Worm (Caenorhabditis elegans) whole organism, L4 larva: ENCODE measurements around the gene C16D9.1.

Experiments used
- F26F4.8 ChIP-seq: fragments of 200-800 bp; sonication (Bioruptor generic); conservative IDR thresholded peaks from 2 replicates; pipeline ENCODE4 v1.3.6; 2022; ENCODE audit warnings: missing genetic modification characterization, missing compliant biosample characterization
- F49E8.2 ChIP-seq: sonication (generic microtip); optimal IDR thresholded peaks from 2 replicates; lab custom pipeline; 2016; ENCODE audit warnings: missing compliant biosample characterization, mild to moderate bottlenecking, missing genetic modification characterization, borderline replicate concordance
- T20F7.1 ChIP-seq: fragments of 200-800 bp; sonication (Bioruptor generic); optimal IDR thresholded peaks from 2 replicates; lab custom pipeline; 2018; ENCODE audit warnings: mild to moderate bottlenecking, missing genetic modification characterization, missing compliant biosample characterization
- Y48G9A.11 ChIP-seq: fragments of 200-800 bp; sonication (Bioruptor generic); IDR thresholded peaks from 2 replicates; pipeline ENCODE4 v1.3.6; 2022; ENCODE audit warnings: missing genetic modification reagents, missing genetic modification characterization, missing compliant biosample characterization
- arid-1 ChIP-seq: fragments of 200-800 bp; sonication (Bioruptor generic); conservative IDR thresholded peaks from 2 replicates; pipeline ENCODE4 v1.3.6; 2022; ENCODE audit warnings: missing genetic modification reagents, missing genetic modification characterization, missing compliant biosample characterization
- attf-4 ChIP-seq: sonication (generic microtip); optimal IDR thresholded peaks from 3 replicates; lab custom pipeline; 2017; ENCODE audit warnings: missing biosample characterization, missing genetic modification characterization
- ceh-28 ChIP-seq: fragments of 150-350 bp; optimal IDR thresholded peaks from 2 replicates; lab custom pipeline; 2014; ENCODE audit warnings: missing biosample characterization, missing genetic modification reagents, missing genetic modification characterization
- ceh-82 ChIP-seq: sonication (generic microtip); optimal IDR thresholded peaks from 2 replicates; lab custom pipeline; 2017; ENCODE audit warnings: missing biosample characterization, missing genetic modification characterization
- ctbp-1 ChIP-seq: fragments of 200-800 bp; sonication (Bioruptor generic); IDR thresholded peaks from 2 replicates; pipeline ENCODE4 v1.3.6; 2022; ENCODE audit warnings: missing genetic modification reagents, missing genetic modification characterization, missing compliant biosample characterization
- daf-12 ChIP-seq: fragments of 150-350 bp; optimal IDR thresholded peaks from 2 replicates; lab custom pipeline; 2014; ENCODE audit warnings: missing biosample characterization, missing genetic modification reagents, missing genetic modification characterization
- daf-16 ChIP-seq, 3 experiments: sonication (generic microtip); optimal IDR thresholded peaks; 2 replicates each; lab custom pipeline; 2016 to 2017; ENCODE audit warnings: missing genetic modification characterization in 3 of 3, missing genetic modification reagents in 3 of 3, mild to moderate bottlenecking in 2 of 3, missing compliant biosample characterization in 2 of 3, missing biosample characterization in 1 of 3, moderate library complexity in 1 of 3
- dmd-9 ChIP-seq: fragments of 200-800 bp; sonication (Bioruptor generic); IDR thresholded peaks from 2 replicates; pipeline ENCODE4 v1.3.6; 2022; ENCODE audit warnings: missing genetic modification reagents, missing genetic modification characterization, missing compliant biosample characterization
- dpl-1 ChIP-seq: fragments of 150-350 bp; optimal IDR thresholded peaks from 2 replicates; lab custom pipeline; 2014; ENCODE audit warnings: missing biosample characterization, missing genetic modification reagents, missing genetic modification characterization
- duxl-1 ChIP-seq: sonication (generic microtip); optimal IDR thresholded peaks from 2 replicates; lab custom pipeline; 2016; ENCODE audit warnings: mild to moderate bottlenecking, missing genetic modification characterization, moderate library complexity, missing compliant biosample characterization; ENCODE audit not compliant: poor library complexity
- egl-43 ChIP-seq: fragments of 200-800 bp; sonication (Bioruptor generic); IDR thresholded peaks from 2 replicates; pipeline ENCODE4 v1.3.6; 2022; ENCODE audit warnings: missing genetic modification reagents, missing genetic modification characterization, missing compliant biosample characterization
- fkh-10 ChIP-seq: fragments of 150-350 bp; optimal IDR thresholded peaks from 2 replicates; lab custom pipeline; 2014; ENCODE audit warnings: missing biosample characterization, missing genetic modification reagents, missing genetic modification characterization
- jun-1 ChIP-seq: fragments of 150-350 bp; optimal IDR thresholded peaks from 2 replicates; lab custom pipeline; 2014; ENCODE audit warnings: missing biosample characterization, missing genetic modification reagents, missing genetic modification characterization
- lim-7 ChIP-seq: fragments of 200-800 bp; sonication (Bioruptor generic); IDR thresholded peaks from 2 replicates; pipeline ENCODE4 v1.3.6; 2022; ENCODE audit warnings: missing genetic modification characterization, missing compliant biosample characterization
- lin-29 ChIP-seq: fragments of 200-800 bp; sonication (Bioruptor generic); IDR thresholded peaks from 2 replicates; pipeline ENCODE4 v1.3.6; 2022; ENCODE audit warnings: missing genetic modification reagents, missing genetic modification characterization, missing compliant biosample characterization
- lin-38 ChIP-seq: fragments of 200-800 bp; sonication (Bioruptor generic); IDR thresholded peaks from 2 replicates; pipeline ENCODE4 v1.3.6; 2022; ENCODE audit warnings: missing genetic modification reagents, missing genetic modification characterization, missing compliant biosample characterization
- lsy-2 ChIP-seq, 2 experiments: fragments of 150-350 bp in 1 of 2; sonication (generic microtip) in 1 of 2; optimal IDR thresholded peaks; 2 replicates each; lab custom pipeline; 2014 to 2017; ENCODE audit warnings: missing biosample characterization in 2 of 2, missing genetic modification characterization in 2 of 2
- madf-9 ChIP-seq: fragments of 200-800 bp; sonication (Bioruptor generic); conservative IDR thresholded peaks from 2 replicates; pipeline ENCODE4 v1.3.6; 2022; ENCODE audit warnings: missing genetic modification reagents, missing genetic modification characterization, missing compliant biosample characterization
- mdl-1 ChIP-seq, 2 experiments: fragments of 150-350 bp in 1 of 2; sonication (generic microtip) in 1 of 2; optimal IDR thresholded peaks; 2 replicates each; lab custom pipeline; 2014 to 2017; ENCODE audit warnings: missing biosample characterization in 2 of 2, missing genetic modification characterization in 2 of 2
- mes-2 ChIP-seq: sonication (generic microtip); optimal IDR thresholded peaks from 2 replicates; lab custom pipeline; 2016; ENCODE audit warnings: missing genotype, mild to moderate bottlenecking, missing genetic modification characterization, missing compliant biosample characterization; ENCODE audit not compliant: poor library complexity, severe bottlenecking
- nhr-102 ChIP-seq: sonication (generic microtip); optimal IDR thresholded peaks from 2 replicates; lab custom pipeline; 2016; ENCODE audit warnings: mild to moderate bottlenecking, missing genetic modification characterization, moderate library complexity, missing compliant biosample characterization
- nhr-28 ChIP-seq: fragments of 150-350 bp; optimal IDR thresholded peaks from 2 replicates; lab custom pipeline; 2014; ENCODE audit warnings: missing biosample characterization, missing genetic modification characterization
- nhr-42 ChIP-seq: fragments of 200-800 bp; sonication (Bioruptor generic); IDR thresholded peaks from 2 replicates; pipeline ENCODE4 v1.3.6; 2022; ENCODE audit warnings: missing genetic modification characterization, missing compliant biosample characterization
- rbr-2 ChIP-seq: sonication (generic microtip); optimal IDR thresholded peaks from 2 replicates; lab custom pipeline; 2016; ENCODE audit warnings: missing genotype, missing genetic modification characterization, missing compliant biosample characterization
- sdz-12 ChIP-seq: fragments of 200-800 bp; sonication (Bioruptor generic); optimal IDR thresholded peaks from 2 replicates; lab custom pipeline; 2018; ENCODE audit warnings: mild to moderate bottlenecking, missing genetic modification characterization, missing compliant biosample characterization
- spr-1 ChIP-seq: sonication (generic microtip); optimal IDR thresholded peaks from 2 replicates; lab custom pipeline; 2016; ENCODE audit warnings: mild to moderate bottlenecking, missing genetic modification characterization, missing compliant biosample characterization
- spr-3 ChIP-seq: fragments of 200-800 bp; sonication (Bioruptor generic); optimal IDR thresholded peaks from 2 replicates; lab custom pipeline; 2018; ENCODE audit warnings: mild to moderate bottlenecking, missing genetic modification characterization, missing compliant biosample characterization
- tra-1 ChIP-seq: fragments of 200-800 bp; sonication (Bioruptor generic); IDR thresholded peaks from 2 replicates; pipeline ENCODE4 v1.3.6; 2022; ENCODE audit warnings: missing genetic modification reagents, missing genetic modification characterization, missing compliant biosample characterization
- unc-62 ChIP-seq, 3 experiments: fragments of 150-350 bp in 1 of 3; sonication (generic microtip); optimal IDR thresholded peaks in 2 of 3; peaks in 1 of 3; 1 replicate in 1 of 3; 2 replicates in 2 of 3; lab custom pipeline; 2014 to 2017; ENCODE audit warnings: missing biosample characterization in 3 of 3, missing genetic modification characterization in 3 of 3, missing genetic modification reagents in 3 of 3, missing genotype in 1 of 3
- vab-7 ChIP-seq: fragments of 200-800 bp; sonication (Bioruptor generic); IDR thresholded peaks from 2 replicates; pipeline ENCODE4 v1.3.6; 2022; ENCODE audit warnings: missing genetic modification reagents, missing genetic modification characterization, missing compliant biosample characterization
- zfp-2 ChIP-seq: sonication (generic microtip); optimal IDR thresholded peaks from 2 replicates; lab custom pipeline; 2016; ENCODE audit warnings: mild to moderate bottlenecking, missing genetic modification characterization, missing compliant biosample characterization
- zip-2 ChIP-seq: fragments of 150-350 bp; optimal IDR thresholded peaks from 2 replicates; lab custom pipeline; 2014; ENCODE audit warnings: missing biosample characterization, missing genetic modification characterization

C16D9.1 gene

DNA sequence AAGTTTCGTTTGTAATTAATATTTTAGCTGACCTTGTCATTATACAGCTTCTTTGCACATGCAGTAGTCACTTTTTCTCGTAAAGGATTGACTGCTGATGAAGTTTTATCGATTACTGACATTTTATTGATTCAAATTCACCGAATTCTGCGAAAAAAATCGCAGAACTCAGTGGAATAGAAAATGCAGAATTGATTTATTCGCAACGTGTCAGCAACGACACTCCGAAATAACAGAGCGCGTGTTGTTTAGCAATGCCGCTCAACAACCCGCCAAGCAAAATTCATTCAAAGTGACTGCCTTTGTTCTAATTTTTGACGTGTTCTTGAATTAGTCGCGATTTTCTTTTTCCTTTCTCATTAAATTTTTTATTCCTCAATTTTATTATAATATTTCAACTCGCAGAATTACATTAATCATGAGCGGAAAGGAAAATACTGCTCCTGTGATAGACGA is 38.0 kb upstream of the C16D9.1 start, which contains the start of the genes cogc-6 and air-1:
cogc-6 (minus strand) TSS at position 234 of the 456 bp plus-strand sequence.
air-1 (plus strand) TSS at position 406 of the 456 bp plus-strand sequence.
- TF ChIP-seq attf-4 (no peak), sdz-12 (GFP tag; lab: Kevin White, UChicago) (no peak), nhr-28 (no peak), vab-7 (GFP tag; lab: Robert Waterston, UW) (no peak), ceh-82 (no peak), F26F4.8 (GFP tag; lab: Robert Waterston, UW) (no peak), mes-2 (tag; lab: Kevin White, UChicago) (peak; percentile 47), spr-3 (GFP tag; lab: Kevin White, UChicago) (no peak), lsy-2 (tag; optimal IDR thresholded peaks at IDR 0.05; lab: Kevin White, UChicago) (peak in 1 of 2 experiments; percentile 29), dmd-9 (GFP tag; lab: Robert Waterston, UW) (no peak), arid-1 (GFP tag; lab: Robert Waterston, UW) (no peak), ceh-28 (tag; lab: Kevin White, UChicago) (no peak), dpl-1 (GFP tag; lab: Kevin White, UChicago) (peak; percentile 57), daf-16 (GFP tag; optimal IDR thresholded peaks at IDR 0.05; lab: Kevin White, UChicago) (no peak), daf-16 (tag; optimal IDR thresholded peaks at IDR 0.05; lab: Kevin White, UChicago) (peak; percentile 3), daf-12 (no peak), rbr-2 (tag; lab: Kevin White, UChicago) (no peak), T20F7.1 (GFP tag; lab: Kevin White, UChicago) (peak; percentile 94), madf-9 (GFP tag; lab: Robert Waterston, UW) (no peak), Y48G9A.11 (GFP tag; lab: Robert Waterston, UW) (peak; percentile 86), mdl-1 (tag; optimal IDR thresholded peaks at IDR 0.05; lab: Kevin White, UChicago) (no peak)

DNA sequence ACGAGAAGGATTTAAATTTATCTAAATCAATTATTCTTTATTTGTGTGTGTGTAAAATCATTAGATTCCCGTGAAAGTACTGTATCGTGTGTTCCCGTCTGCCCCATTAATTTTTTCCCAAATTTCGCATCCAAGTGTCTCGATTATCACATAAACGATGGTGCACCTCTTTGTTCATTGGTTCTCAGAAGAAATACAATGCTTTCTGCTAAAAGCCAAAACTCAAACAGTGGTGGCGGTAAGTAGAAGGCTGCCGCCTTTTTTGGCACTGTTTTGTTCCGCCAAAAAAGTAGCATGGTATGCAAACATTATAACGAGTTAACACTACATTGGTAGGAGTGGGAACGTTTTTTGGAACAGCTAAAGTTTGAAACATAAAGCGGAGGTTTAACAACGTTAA is 35.7 kb upstream of the C16D9.1 start:
- peak; percentile 9 for TF ChIP-seq F49E8.2
- TF ChIP-seq ceh-28 (tag; lab: Kevin White, UChicago) = no peak
- peak; percentile 38 for TF ChIP-seq lin-38
- TF ChIP-seq, all 104 proteins: peak for 2

DNA sequence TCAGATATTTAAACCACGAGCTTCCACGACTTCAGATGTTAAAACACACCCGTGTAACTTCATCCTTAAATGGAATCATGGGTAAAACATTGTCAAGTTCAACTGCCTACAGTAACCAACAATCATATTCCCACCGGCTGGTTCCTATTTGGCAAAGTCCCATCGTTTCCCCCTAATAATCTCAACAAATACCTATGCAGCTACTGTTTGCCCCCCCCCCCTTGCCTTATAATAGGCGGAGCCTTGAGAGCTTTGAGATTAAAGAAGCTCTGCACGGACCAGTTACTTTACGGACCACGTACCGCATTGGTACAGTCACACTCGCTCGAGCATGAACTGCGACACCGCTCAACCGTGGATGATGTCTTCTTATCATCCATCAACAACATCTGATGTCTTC is 34.5 kb upstream of the C16D9.1 start, which contains the start of gene pax-1:
pax-1 (plus strand) TSS at position 301 of the 400 bp plus-strand sequence.
- TF ChIP-seq zip-2 (tag; lab: Kevin White, UChicago) (no peak), ceh-82 (no peak), spr-1 (tag; lab: Kevin White, UChicago) (no peak), nhr-102 (tag; lab: Kevin White, UChicago) (no peak), fkh-10 (GFP tag; lab: Kevin White, UChicago) (no peak), lin-29 (GFP tag; lab: Robert Waterston, UW) (no peak), F26F4.8 (GFP tag; lab: Robert Waterston, UW) (no peak), lim-7 (GFP tag; lab: Robert Waterston, UW) (no peak), tra-1 (GFP tag; lab: Robert Waterston, UW) (no peak), jun-1 (no peak), nhr-42 (GFP tag; lab: Robert Waterston, UW) (no peak), madf-9 (GFP tag; lab: Robert Waterston, UW) (no peak), mdl-1 (tag; optimal IDR thresholded peaks at IDR 0.05; lab: Kevin White, UChicago) (no peak), ctbp-1 (GFP tag; lab: Robert Waterston, UW) (no peak)

DNA sequence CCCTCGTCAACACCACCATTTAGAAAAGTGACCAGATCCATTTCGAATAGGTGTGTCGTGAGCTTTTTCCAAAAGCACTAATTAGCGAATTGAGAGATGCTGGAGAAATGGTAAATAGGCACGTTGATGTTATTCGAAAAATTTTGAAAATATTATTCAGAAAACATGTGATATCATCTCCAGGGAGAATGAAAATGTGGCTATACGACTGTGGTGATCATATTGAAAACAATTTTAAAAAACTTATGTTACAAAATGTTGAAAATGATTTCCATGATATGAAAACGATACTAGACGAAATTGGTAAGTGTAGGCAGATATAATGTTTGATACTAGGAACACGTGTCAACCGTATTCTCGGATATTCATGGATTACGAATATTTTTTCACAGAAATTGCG is 32.3 kb upstream of the C16D9.1 start, which contains the start of gene K07C11.10:
K07C11.10 (minus strand) TSS at position 101 of the 400 bp plus-strand sequence.
- no peak for TF ChIP-seq zfp-2
- TF ChIP-seq nhr-42 (GFP tag; lab: Robert Waterston, UW) = no peak
- TF ChIP-seq egl-43 = no peak
- no peak for TF ChIP-seq mes-2 (tag; lab: Kevin White, UChicago)
- TF ChIP-seq mdl-1 (tag; optimal IDR thresholded peaks at IDR 0.05; lab: Kevin White, UChicago) = no peak
- TF ChIP-seq unc-62 (GFP tag; optimal IDR thresholded peaks at IDR 0.05 in 1 of 2; lab: Kevin White, UChicago) = peak in 1 of 2 experiments; percentile 47
- no peak for TF ChIP-seq unc-62 (tag; optimal IDR thresholded peaks at IDR 0.05; lab: Kevin White, UChicago)
- no peak for TF ChIP-seq duxl-1
- TF ChIP-seq, all 104 proteins: peak for 1
